Fruit fly (Drosophila melanogaster) whole organism, embryonic: ENCODE measurements around the gene Chd1.

Experiments
- Atf6 ChIP-seq: fragments of 200-800 bp; sonication (Bioruptor generic); IDR thresholded peaks from 2 replicates; pipeline ENCODE4 v1.3.6; 2022; ENCODE audit warnings: missing biosample characterization, missing genetic modification characterization
- Awh ChIP-seq: fragments of 200-800 bp; sonication (Bioruptor generic); IDR thresholded peaks from 2 replicates; pipeline ENCODE4, ENCODE4 v1.3.6; 2022; ENCODE audit warnings: missing biosample characterization, missing genetic modification characterization
- CG12236 ChIP-seq: fragments of 200-800 bp; sonication (Bioruptor generic); optimal IDR thresholded peaks from 2 replicates; lab custom pipeline; 2016; ENCODE audit warnings: missing biosample characterization, missing genetic modification characterization
- CG12744 ChIP-seq: fragments of 200-800 bp; sonication (Bioruptor generic); optimal IDR thresholded peaks from 2 replicates; lab custom pipeline; 2016; ENCODE audit warnings: missing biosample characterization, missing genetic modification characterization
- CG16813 ChIP-seq: fragments of 200-800 bp; sonication (Bioruptor generic); IDR thresholded peaks from 3 replicates; pipeline ENCODE4 v1.3.6; 2022; ENCODE audit warnings: missing biosample characterization, missing genetic modification characterization; ENCODE audit not compliant: partially characterized antibody
- CG17385 ChIP-seq: fragments of 200-800 bp; sonication (Bioruptor generic); optimal IDR thresholded peaks from 3 replicates; lab custom pipeline; 2018; ENCODE audit warnings: missing biosample characterization, mild to moderate bottlenecking, missing genetic modification characterization
- CG18599 ChIP-seq: fragments of 200-800 bp; sonication (Bioruptor generic); optimal IDR thresholded peaks from 3 replicates; lab custom pipeline; 2017; ENCODE audit warnings: missing biosample characterization, missing genetic modification characterization, mild to moderate bottlenecking, moderate library complexity, missing genetic modification reagents
- CG2120 ChIP-seq: fragments of 200-800 bp; sonication (Bioruptor generic); optimal IDR thresholded peaks from 3 replicates; lab custom pipeline; 2016; ENCODE audit warnings: missing biosample characterization, missing genetic modification characterization
- CG31441 ChIP-seq: fragments of 200-800 bp; sonication (Bioruptor generic); IDR thresholded peaks from 2 replicates; pipeline ENCODE4 v1.3.6; 2022; ENCODE audit warnings: missing biosample characterization, missing genetic modification characterization
- CG32532 ChIP-seq: fragments of 200-800 bp; sonication (Bioruptor generic); IDR thresholded peaks from 2 replicates; pipeline ENCODE4 v1.3.6; 2022; ENCODE audit warnings: missing biosample characterization, missing genetic modification characterization
- CG3726 ChIP-seq: fragments of 200-800 bp; sonication (Bioruptor generic); IDR thresholded peaks from 3 replicates; pipeline ENCODE4, ENCODE4 v1.3.6; 2022; ENCODE audit warnings: missing biosample characterization, missing genetic modification characterization
- CG7839 ChIP-seq: fragments of 200-800 bp; sonication (Bioruptor generic); optimal IDR thresholded peaks from 3 replicates; lab custom pipeline; 2018; ENCODE audit warnings: missing biosample characterization, mild to moderate bottlenecking, missing genetic modification characterization, moderate library complexity
- CG8359 ChIP-seq: fragments of 200-800 bp; sonication (Bioruptor generic); optimal IDR thresholded peaks from 2 replicates; lab custom pipeline; 2017; ENCODE audit warnings: missing biosample characterization, mild to moderate bottlenecking, missing genetic modification characterization, borderline replicate concordance
- CG8388 ChIP-seq: fragments of 200-800 bp; sonication (Bioruptor generic); optimal IDR thresholded peaks from 2 replicates; lab custom pipeline; 2019; ENCODE audit warnings: missing biosample characterization, mild to moderate bottlenecking, missing genetic modification characterization, moderate library complexity
- CG8478 ChIP-seq: fragments of >200 bp; optimal IDR thresholded peaks from 2 replicates; lab custom pipeline; 2018
- CG9609 ChIP-seq: fragments of 200-800 bp; sonication (Bioruptor generic); optimal IDR thresholded peaks from 3 replicates; lab custom pipeline; 2016; ENCODE audit warnings: missing biosample characterization, missing genetic modification characterization
- CG9727 ChIP-seq: fragments of 200-800 bp; sonication (Bioruptor generic); optimal IDR thresholded peaks from 3 replicates; lab custom pipeline; 2017; ENCODE audit warnings: missing biosample characterization, mild to moderate bottlenecking, missing genetic modification characterization
- D19B ChIP-seq: fragments of 200-800 bp; sonication (Bioruptor generic); optimal IDR thresholded peaks from 2 replicates; lab custom pipeline; 2017; ENCODE audit warnings: missing biosample characterization, mild to moderate bottlenecking, missing genetic modification characterization
- Dbx ChIP-seq: fragments of 200-800 bp; sonication (Bioruptor generic); IDR thresholded peaks from 3 replicates; pipeline ENCODE4 v1.3.6; 2022; ENCODE audit warnings: missing biosample characterization, missing genetic modification characterization
- Hey ChIP-seq: fragments of 200-800 bp; sonication (Bioruptor generic); optimal IDR thresholded peaks from 3 replicates; lab custom pipeline; 2018; ENCODE audit warnings: missing biosample characterization, mild to moderate bottlenecking, missing genetic modification characterization
- Hmr ChIP-seq: fragments of 200-800 bp; sonication (Bioruptor generic); optimal IDR thresholded peaks from 3 replicates; lab custom pipeline; 2017; ENCODE audit warnings: mild to moderate bottlenecking, missing biosample characterization, missing genetic modification reagents, missing genetic modification characterization
- Med ChIP-seq: fragments of 200-800 bp; sonication (Bioruptor generic); peaks from one replicate; lab custom pipeline; 2016; ENCODE audit warnings: missing biosample characterization, missing genetic modification characterization, mild to moderate bottlenecking, inconsistent platforms, moderate library complexity
- Myb ChIP-seq: fragments of 200-800 bp; sonication (Bioruptor generic); optimal IDR thresholded peaks from 2 replicates; lab custom pipeline; 2016; ENCODE audit warnings: missing biosample characterization, missing genetic modification characterization
- Nf-YB ChIP-seq: fragments of 200-800 bp; sonication (Bioruptor generic); optimal IDR thresholded peaks from 3 replicates; lab custom pipeline; 2019; ENCODE audit warnings: missing biosample characterization, mild to moderate bottlenecking, missing genetic modification characterization, moderate library complexity
- Opbp ChIP-seq: fragments of 200-800 bp; sonication (Bioruptor generic); IDR thresholded peaks from 3 replicates; pipeline ENCODE4 v1.3.6; 2022; ENCODE audit warnings: missing biosample characterization, missing genetic modification characterization; ENCODE audit not compliant: partially characterized antibody
- Rfx ChIP-seq: fragments of 200-800 bp; sonication (Bioruptor generic); IDR thresholded peaks from 2 replicates; pipeline ENCODE4 v1.3.6; 2022; ENCODE audit warnings: missing biosample characterization, missing genetic modification characterization
- Sox102F ChIP-seq: fragments of 200-800 bp; sonication (Bioruptor generic); optimal IDR thresholded peaks from 2 replicates; lab custom pipeline; 2018; ENCODE audit warnings: missing biosample characterization, mild to moderate bottlenecking, missing genetic modification characterization, moderate library complexity
- Spps ChIP-seq: fragments of 200-800 bp; sonication (Bioruptor generic); optimal IDR thresholded peaks from 2 replicates; lab custom pipeline; 2018; ENCODE audit warnings: missing biosample characterization, mild to moderate bottlenecking, missing genetic modification characterization
- Vsx1 ChIP-seq: fragments of 200-800 bp; sonication (Bioruptor generic); optimal IDR thresholded peaks from 2 replicates; lab custom pipeline; 2017; ENCODE audit warnings: missing biosample characterization, mild to moderate bottlenecking, missing genetic modification characterization, missing genetic modification reagents
- cwo ChIP-seq: fragments of 200-800 bp; sonication (Bioruptor generic); optimal IDR thresholded peaks from 3 replicates; lab custom pipeline; 2017; ENCODE audit warnings: missing biosample characterization, missing genetic modification characterization, mild to moderate bottlenecking, moderate library complexity, missing genetic modification reagents
- dmrt99B ChIP-seq: fragments of 200-800 bp; sonication (Bioruptor generic); optimal IDR thresholded peaks from 2 replicates; lab custom pipeline; 2018; ENCODE audit warnings: missing biosample characterization, mild to moderate bottlenecking, missing genetic modification characterization, moderate library complexity
- dysf ChIP-seq: fragments of 200-800 bp; sonication (Bioruptor generic); IDR thresholded peaks from 3 replicates; pipeline ENCODE4 v1.3.6; 2022; ENCODE audit warnings: missing biosample characterization, missing genetic modification characterization
- fd102C ChIP-seq: fragments of 200-800 bp; sonication (Bioruptor generic); optimal IDR thresholded peaks from 2 replicates; lab custom pipeline; 2018; ENCODE audit warnings: missing biosample characterization, mild to moderate bottlenecking, missing genetic modification characterization, moderate library complexity
- her ChIP-seq: fragments of 200-800 bp; sonication (Bioruptor generic); optimal IDR thresholded peaks from 2 replicates; lab custom pipeline; 2016; ENCODE audit warnings: missing biosample characterization, missing genetic modification characterization
- inv ChIP-seq: fragments of 200-800 bp; sonication (Bioruptor generic); IDR thresholded peaks from 2 replicates; pipeline ENCODE4 v1.3.6; 2022; ENCODE audit warnings: missing biosample characterization, missing genetic modification characterization; ENCODE audit not compliant: partially characterized antibody
- lilli ChIP-seq: fragments of 200-800 bp; sonication (Bioruptor generic); optimal IDR thresholded peaks from 3 replicates; lab custom pipeline; 2016; ENCODE audit warnings: missing biosample characterization, missing genetic modification characterization
- otp ChIP-seq: fragments of 200-800 bp; sonication (Bioruptor generic); IDR thresholded peaks from 3 replicates; pipeline ENCODE4, ENCODE4 v1.3.6; 2022; ENCODE audit warnings: missing biosample characterization, missing genetic modification characterization
- pan ChIP-seq, 4 experiments: fragments of >200 bp in 3 of 4; fragments of 200-800 bp in 1 of 4; sonication (Bioruptor generic) in 1 of 4; optimal IDR thresholded peaks in 3 of 4; IDR thresholded peaks in 1 of 4; 2 replicates each; pipeline versions ENCODE4 v1.3.6 to Lab custom; 2017 to 2022; ENCODE audit warnings: missing biosample characterization in 2 of 4, missing genetic modification characterization in 2 of 4, mixed read lengths in 1 of 4
- phol ChIP-seq: fragments of 200-800 bp; sonication (Bioruptor generic); optimal IDR thresholded peaks from 3 replicates; lab custom pipeline; 2018; ENCODE audit warnings: missing biosample characterization, mild to moderate bottlenecking, missing genetic modification characterization, moderate library complexity
- pros ChIP-seq: fragments of 200-800 bp; sonication (Bioruptor generic); optimal IDR thresholded peaks from 3 replicates; lab custom pipeline; 2019; ENCODE audit warnings: missing biosample characterization, mild to moderate bottlenecking, missing genetic modification characterization, moderate library complexity
- row ChIP-seq: fragments of 200-800 bp; sonication (Bioruptor generic); IDR thresholded peaks from 3 replicates; pipeline ENCODE4 v1.3.6; 2022; ENCODE audit warnings: missing biosample characterization, missing genetic modification characterization
- sc ChIP-seq, 3 experiments: fragments of >200 bp in 2 of 3; fragments of 200-800 bp in 1 of 3; sonication (Bioruptor generic) in 1 of 3; optimal IDR thresholded peaks; 2 replicates in 2 of 3; 3 replicates in 1 of 3; lab custom pipeline; 2017; ENCODE audit warnings: mild to moderate bottlenecking in 1 of 3, missing biosample characterization in 1 of 3, missing genetic modification characterization in 1 of 3, missing genetic modification reagents in 1 of 3
- sens ChIP-seq: fragments of 200-800 bp; sonication (Bioruptor generic); peaks from one replicate; lab custom pipeline; 2016; ENCODE audit warnings: missing biosample characterization, missing genetic modification characterization
- sim ChIP-seq: fragments of 200-800 bp; sonication (Bioruptor generic); IDR thresholded peaks from 2 replicates; pipeline ENCODE4 v1.3.6; 2022; ENCODE audit warnings: missing biosample characterization, missing genetic modification characterization
- slbo ChIP-seq: fragments of 200-800 bp; sonication (Bioruptor generic); IDR thresholded peaks from 2 replicates; pipeline ENCODE4 v1.3.6; 2022; ENCODE audit warnings: missing biosample characterization, missing genetic modification characterization
- sr ChIP-seq: fragments of 200-800 bp; sonication (Bioruptor generic); IDR thresholded peaks from 3 replicates; pipeline ENCODE4 v1.3.6; 2022; ENCODE audit warnings: missing biosample characterization, missing genetic modification characterization
- stwl ChIP-seq: fragments of 200-800 bp; sonication (Bioruptor generic); optimal IDR thresholded peaks from 3 replicates; lab custom pipeline; 2018; ENCODE audit warnings: missing biosample characterization, mild to moderate bottlenecking, missing genetic modification characterization, moderate library complexity
- tx ChIP-seq: fragments of 200-800 bp; sonication (Bioruptor generic); optimal IDR thresholded peaks from 2 replicates; lab custom pipeline; 2016; ENCODE audit warnings: missing biosample characterization, missing genetic modification characterization
- unpg ChIP-seq: fragments of 200-800 bp; sonication (Bioruptor generic); optimal IDR thresholded peaks from 3 replicates; lab custom pipeline; 2018; ENCODE audit warnings: missing biosample characterization, mild to moderate bottlenecking, missing genetic modification characterization, moderate library complexity
- usp ChIP-seq: fragments of >200 bp; optimal IDR thresholded peaks from 2 replicates; lab custom pipeline; 2017; ENCODE audit warnings: missing biosample characterization, missing genetic modification characterization
- wor ChIP-seq: fragments of 200-800 bp; sonication (Bioruptor generic); IDR thresholded peaks from 2 replicates; pipeline ENCODE4 v1.3.6; 2022; ENCODE audit warnings: missing biosample characterization, missing genetic modification characterization

Gene Chd1

dm6 chr2L:2944509-2944908, 43.0 kb downstream of the Chd1 start (continued):
- TF ChIP-seq Nf-YB (GFP tag; lab: Kevin White, UChicago) (no peak), phol (tag; lab: Kevin White, UChicago) (peak; percentile 9), CG12236 (GFP tag; lab: Kevin White, UChicago) (no peak), unpg (GFP tag; lab: Kevin White, UChicago) (no peak), inv (no peak), CG9727 (GFP tag; lab: Kevin White, UChicago) (peak; percentile 28), Med (GFP tag; lab: Kevin White, UChicago) (peak; percentile 82), wor (GFP tag; lab: Robert Waterston, UW) (no peak), otp (GFP tag; lab: Robert Waterston, UW) (no peak), Dbx (peak; percentile 9; the same call in 1 of the 3 replicates), sc (optimal IDR thresholded peaks at IDR 0.05; lab: Kevin White, UChicago) (no peak), sc (GFP tag; optimal IDR thresholded peaks at IDR 0.05; lab: Kevin White, UChicago) (no peak), CG16813 (no peak), CG2120 (GFP tag; lab: Kevin White, UChicago) (peak; percentile 46), tx (GFP tag; lab: Kevin White, UChicago) (no peak), CG3726 (GFP tag; lab: Robert Waterston, UW) (no peak), usp (GFP tag; lab: Kevin White, UChicago) (no peak), Myb (GFP tag; lab: Kevin White, UChicago) (no peak), sr (GFP tag; lab: Robert Waterston, UW) (no peak), CG12744 (GFP tag; lab: Kevin White, UChicago) (no peak), Awh (GFP tag; lab: Robert Waterston, UW) (no peak), Vsx1 (no peak), fd102C (GFP tag; lab: Kevin White, UChicago) (no peak), D19B (GFP tag; lab: Kevin White, UChicago) (peak; percentile 33), CG9609 (GFP tag; lab: Kevin White, UChicago) (no peak), cwo (GFP tag; lab: Kevin White, UChicago) (peak; percentile 18), CG8388 (no peak), CG8478 (lab: Kevin White, UChicago) (no peak), stwl (tag; lab: Kevin White, UChicago) (no peak), Hey (tag; lab: Kevin White, UChicago) (no peak), CG17385 (no peak), sim (GFP tag; lab: Robert Waterston, UW) (no peak), Opbp (GFP tag; lab: Robert Waterston, UW) (no peak)

- peak; percentile 39 for TF ChIP-seq CG18599
- no peak for TF ChIP-seq Spps (tag; lab: Kevin White, UChicago)
- TF ChIP-seq her (GFP tag; lab: Kevin White, UChicago) = no peak
- peak; percentile 31 for TF ChIP-seq CG2120 (GFP tag; lab: Kevin White, UChicago)
- peak; percentile 29 for TF ChIP-seq dmrt99B (tag; lab: Kevin White, UChicago)
- peak; percentile 47; the same call in 1 of the 2 replicates for TF ChIP-seq slbo (GFP tag; lab: Robert Waterston, UW)
- no peak for TF ChIP-seq pros (GFP tag; lab: Kevin White, UChicago)
- peak; percentile 19 for TF ChIP-seq Hmr (GFP tag; lab: Kevin White, UChicago)
- peak; percentile 30; the same call in 1 of the 2 replicates for TF ChIP-seq CG32532 (GFP tag; lab: Robert Waterston, UW)
- TF ChIP-seq CG7839 = peak; percentile 25
- peak; percentile 8 for TF ChIP-seq Sox102F
- TF ChIP-seq lilli (GFP tag; lab: Kevin White, UChicago) = peak; percentile 56
- peak; percentile 64 for TF ChIP-seq sens
- TF ChIP-seq CG31441 = no peak
- no peak for TF ChIP-seq pan (optimal IDR thresholded peaks at IDR 0.05; lab: Kevin White, UChicago)
- peak in 1 of 2 experiments; percentile 34 for TF ChIP-seq pan (GFP tag; optimal IDR thresholded peaks at IDR 0.05 in 1 of 2, IDR thresholded peaks at IDR 0.05 in 1 of 2)
- TF ChIP-seq Atf6 (GFP tag; lab: Robert Waterston, UW) = no peak
- 0 out of 3 replicates have a peak, but pooled peaks have one; percentile 9 for TF ChIP-seq dysf
- TF ChIP-seq CG8359 (GFP tag; lab: Kevin White, UChicago) = no peak
- TF ChIP-seq Rfx = 0 out of 2 replicates have a peak, but pooled peaks have one; percentile 12
- peak; percentile 20; the same call in 1 of the 3 replicates for TF ChIP-seq row
Observed at dm6 chr2L:2942639-2943038, 44.9 kb downstream of the Chd1 start.
